Worm (Caenorhabditis elegans) whole organism, L4 larva: ENCODE results near the gene C16C10.8.

ENCODE experiments used
- D1046.2 ChIP-seq: fragments of 200-800 bp; sonication (Bioruptor generic); IDR thresholded peaks from 2 replicates; pipeline ENCODE4 v1.3.6; 2022; ENCODE audit warnings: missing genetic modification characterization, missing compliant biosample characterization
- F10B5.3 ChIP-seq: sonication (generic microtip); optimal IDR thresholded peaks from 2 replicates; lab custom pipeline; 2016; ENCODE audit warnings: mild to moderate bottlenecking, missing genetic modification characterization, missing compliant biosample characterization
- F26F4.8 ChIP-seq: fragments of 200-800 bp; sonication (Bioruptor generic); conservative IDR thresholded peaks from 2 replicates; pipeline ENCODE4 v1.3.6; 2022; ENCODE audit warnings: missing genetic modification characterization, missing compliant biosample characterization
- F49E8.2 ChIP-seq: sonication (generic microtip); optimal IDR thresholded peaks from 2 replicates; lab custom pipeline; 2016; ENCODE audit warnings: missing compliant biosample characterization, mild to moderate bottlenecking, missing genetic modification characterization, borderline replicate concordance
- T26A8.4 ChIP-seq: fragments of 200-800 bp; sonication (Bioruptor generic); IDR thresholded peaks from 2 replicates; pipeline ENCODE4 v1.3.6; 2022; ENCODE audit warnings: missing genetic modification characterization, missing compliant biosample characterization
- Y105C5A.15 ChIP-seq: fragments of 200-800 bp; sonication (Bioruptor generic); IDR thresholded peaks from 2 replicates; pipeline ENCODE4 v1.3.6; 2022; ENCODE audit warnings: missing genetic modification characterization, missing compliant biosample characterization
- Y48G9A.11 ChIP-seq: fragments of 200-800 bp; sonication (Bioruptor generic); IDR thresholded peaks from 2 replicates; pipeline ENCODE4 v1.3.6; 2022; ENCODE audit warnings: missing genetic modification reagents, missing genetic modification characterization, missing compliant biosample characterization
- ZK546.5 ChIP-seq, 2 experiments: sonication (generic microtip); optimal IDR thresholded peaks; 2 replicates each; lab custom pipeline; 2017; ENCODE audit warnings: missing biosample characterization in 2 of 2, missing genetic modification characterization in 2 of 2
- aha-1 ChIP-seq: fragments of 150-350 bp; peaks from one replicate; lab custom pipeline; 2014; ENCODE audit warnings: missing biosample characterization, missing genetic modification characterization
- aly-2 ChIP-seq: sonication (generic microtip); optimal IDR thresholded peaks from 2 replicates; lab custom pipeline; 2018; ENCODE audit warnings: missing biosample characterization, missing genetic modification characterization
- ama-1 ChIP-seq: fragments of 150-350 bp; optimal IDR thresholded peaks from 2 replicates; lab custom pipeline; 2014; ENCODE audit warnings: inconsistent platforms, mixed read lengths
- ceh-20 ChIP-seq: fragments of 200-800 bp; sonication (Bioruptor generic); IDR thresholded peaks from 2 replicates; pipeline ENCODE4 v1.3.6; 2022; ENCODE audit warnings: missing genetic modification reagents, missing genetic modification characterization, missing compliant biosample characterization
- ceh-44 ChIP-seq: fragments of 200-800 bp; sonication (Bioruptor generic); IDR thresholded peaks from 2 replicates; pipeline ENCODE4 v1.3.6; 2022; ENCODE audit warnings: missing genetic modification reagents, missing genetic modification characterization, missing compliant biosample characterization
- ceh-62 ChIP-seq: sonication (generic microtip); optimal IDR thresholded peaks from 2 replicates; lab custom pipeline; 2017; ENCODE audit warnings: missing biosample characterization, missing genetic modification characterization
- daf-12 ChIP-seq: fragments of 150-350 bp; optimal IDR thresholded peaks from 2 replicates; lab custom pipeline; 2014; ENCODE audit warnings: missing biosample characterization, missing genetic modification reagents, missing genetic modification characterization
- daf-19 ChIP-seq: fragments of 200-800 bp; sonication (Bioruptor generic); conservative IDR thresholded peaks from 2 replicates; pipeline ENCODE4 v1.3.6; 2022; ENCODE audit warnings: missing genetic modification characterization, missing compliant biosample characterization
- daf-8 ChIP-seq: fragments of 200-800 bp; sonication (Bioruptor generic); IDR thresholded peaks from 2 replicates; pipeline ENCODE4 v1.3.6; 2022; ENCODE audit warnings: missing genetic modification characterization, missing compliant biosample characterization
- dmd-8 ChIP-seq: fragments of 200-800 bp; sonication (Bioruptor generic); IDR thresholded peaks from 2 replicates; pipeline ENCODE4 v1.3.6; 2022; ENCODE audit warnings: missing genetic modification characterization, missing compliant biosample characterization
- dmd-9 ChIP-seq: fragments of 200-800 bp; sonication (Bioruptor generic); IDR thresholded peaks from 2 replicates; pipeline ENCODE4 v1.3.6; 2022; ENCODE audit warnings: missing genetic modification reagents, missing genetic modification characterization, missing compliant biosample characterization
- dpl-1 ChIP-seq: fragments of 150-350 bp; optimal IDR thresholded peaks from 2 replicates; lab custom pipeline; 2014; ENCODE audit warnings: missing biosample characterization, missing genetic modification reagents, missing genetic modification characterization
- duxl-1 ChIP-seq: sonication (generic microtip); optimal IDR thresholded peaks from 2 replicates; lab custom pipeline; 2016; ENCODE audit warnings: mild to moderate bottlenecking, missing genetic modification characterization, moderate library complexity, missing compliant biosample characterization; ENCODE audit not compliant: poor library complexity
- gei-8 ChIP-seq: fragments of 200-800 bp; sonication (Bioruptor generic); optimal IDR thresholded peaks from 2 replicates; lab custom pipeline; 2018; ENCODE audit warnings: mild to moderate bottlenecking, missing genetic modification characterization, missing compliant biosample characterization
- hlh-11 ChIP-seq: fragments of 200-800 bp; sonication (Bioruptor generic); optimal IDR thresholded peaks from 2 replicates; lab custom pipeline; 2018; ENCODE audit warnings: mild to moderate bottlenecking, missing genetic modification characterization, missing compliant biosample characterization
- hlh-30 ChIP-seq: sonication (generic microtip); optimal IDR thresholded peaks from 2 replicates; lab custom pipeline; 2017; ENCODE audit warnings: antibody characterized with exemption, mild to moderate bottlenecking, missing genetic modification characterization, missing compliant biosample characterization; ENCODE audit not compliant: insufficient read depth
- hmg-1.1 ChIP-seq: fragments of 200-800 bp; sonication (Bioruptor generic); IDR thresholded peaks from 2 replicates; pipeline ENCODE4 v1.3.6; 2022; ENCODE audit warnings: missing genetic modification reagents, missing genetic modification characterization, missing compliant biosample characterization
- lim-7 ChIP-seq: fragments of 200-800 bp; sonication (Bioruptor generic); IDR thresholded peaks from 2 replicates; pipeline ENCODE4 v1.3.6; 2022; ENCODE audit warnings: missing genetic modification characterization, missing compliant biosample characterization
- lin-1 ChIP-seq: fragments of 200-800 bp; sonication (Bioruptor generic); IDR thresholded peaks from 2 replicates; pipeline ENCODE4 v1.3.6; 2022; ENCODE audit warnings: missing genetic modification reagents, missing genetic modification characterization, missing compliant biosample characterization
- lin-13 ChIP-seq: fragments of 150-350 bp; optimal IDR thresholded peaks from 2 replicates; lab custom pipeline; 2014; ENCODE audit warnings: missing biosample characterization, missing genetic modification reagents, missing genetic modification characterization
- lin-39 ChIP-seq: fragments of 150-350 bp; optimal IDR thresholded peaks from 2 replicates; lab custom pipeline; 2014; ENCODE audit warnings: missing biosample characterization, missing genetic modification reagents, missing genetic modification characterization
- madf-5 ChIP-seq, 2 experiments: fragments of 200-800 bp; sonication (Bioruptor generic); IDR thresholded peaks; 2 replicates each; pipeline ENCODE4 v1.3.6; 2022; ENCODE audit warnings: missing compliant biosample characterization in 2 of 2, missing genetic modification characterization in 2 of 2
- madf-9 ChIP-seq: fragments of 200-800 bp; sonication (Bioruptor generic); conservative IDR thresholded peaks from 2 replicates; pipeline ENCODE4 v1.3.6; 2022; ENCODE audit warnings: missing genetic modification reagents, missing genetic modification characterization, missing compliant biosample characterization
- mep-1 ChIP-seq: fragments of 150-350 bp; sonication (generic microtip); optimal IDR thresholded peaks from 3 replicates; lab custom pipeline; 2014; ENCODE audit warnings: missing biosample characterization, missing genetic modification characterization
- mxl-2 ChIP-seq: fragments of 200-800 bp; sonication (Bioruptor generic); conservative IDR thresholded peaks from 2 replicates; pipeline ENCODE4 v1.3.6; 2022; ENCODE audit warnings: missing genetic modification reagents, missing genetic modification characterization, missing compliant biosample characterization
- mxl-3 ChIP-seq: fragments of 200-800 bp; sonication (Bioruptor generic); optimal IDR thresholded peaks from 2 replicates; lab custom pipeline; 2018; ENCODE audit warnings: mild to moderate bottlenecking, missing genetic modification characterization, missing compliant biosample characterization
- nhr-237 ChIP-seq: sonication (generic microtip); optimal IDR thresholded peaks from 2 replicates; lab custom pipeline; 2017; ENCODE audit warnings: missing biosample characterization, missing genetic modification characterization
- nhr-25 ChIP-seq: sonication (generic microtip); optimal IDR thresholded peaks from 2 replicates; lab custom pipeline; 2017; ENCODE audit warnings: missing genetic modification characterization, mild to moderate bottlenecking, missing compliant biosample characterization, antibody characterized with exemption, moderate library complexity, borderline replicate concordance; ENCODE audit not compliant: insufficient read depth
- nhr-41 ChIP-seq: fragments of 200-800 bp; sonication (Bioruptor generic); IDR thresholded peaks from 2 replicates; pipeline ENCODE4 v1.3.6; 2022; ENCODE audit warnings: missing genetic modification reagents, missing genetic modification characterization, missing compliant biosample characterization
- nhr-77 ChIP-seq: fragments of 150-350 bp; optimal IDR thresholded peaks from 2 replicates; lab custom pipeline; 2014; ENCODE audit warnings: missing biosample characterization, missing genetic modification characterization
- pha-4 ChIP-seq, 2 experiments: fragments of 150-350 bp in 1 of 2; fragments of 200-800 bp in 1 of 2; sonication (Bioruptor generic) in 1 of 2; IDR thresholded peaks in 1 of 2; optimal IDR thresholded peaks in 1 of 2; 2 replicates each; pipeline versions ENCODE4 v1.3.6 to Lab custom; 2014 to 2022; ENCODE audit warnings: missing genetic modification characterization in 2 of 2, missing genetic modification reagents in 2 of 2, missing biosample characterization in 1 of 2, missing compliant biosample characterization in 1 of 2
- php-3 ChIP-seq: fragments of 200-800 bp; sonication (Bioruptor generic); IDR thresholded peaks from 2 replicates; pipeline ENCODE4 v1.3.6; 2022; ENCODE audit warnings: missing genetic modification reagents, missing genetic modification characterization, missing compliant biosample characterization
- pqm-1 ChIP-seq: sonication (generic microtip); optimal IDR thresholded peaks from 2 replicates; lab custom pipeline; 2017; ENCODE audit warnings: missing biosample characterization, missing genetic modification characterization
- rbr-2 ChIP-seq: sonication (generic microtip); optimal IDR thresholded peaks from 2 replicates; lab custom pipeline; 2016; ENCODE audit warnings: missing genotype, missing genetic modification characterization, missing compliant biosample characterization
- saeg-2 ChIP-seq: fragments of 200-800 bp; sonication (Bioruptor generic); IDR thresholded peaks from 2 replicates; pipeline ENCODE4 v1.3.6; 2022; ENCODE audit warnings: missing genetic modification reagents, missing genetic modification characterization, missing compliant biosample characterization
- set-16 ChIP-seq: fragments of 200-800 bp; sonication (Bioruptor generic); IDR thresholded peaks from 2 replicates; pipeline ENCODE4 v1.3.6; 2022; ENCODE audit warnings: missing genetic modification reagents, missing genetic modification characterization, missing compliant biosample characterization
- skn-1 ChIP-seq: fragments of 150-350 bp; optimal IDR thresholded peaks from 2 replicates; lab custom pipeline; 2014; ENCODE audit warnings: missing biosample characterization, missing genetic modification characterization
- snpc-1.2 ChIP-seq: fragments of 200-800 bp; sonication (Bioruptor generic); IDR thresholded peaks from 2 replicates; pipeline ENCODE4 v1.3.6; 2022; ENCODE audit warnings: missing genetic modification reagents, missing genetic modification characterization, missing compliant biosample characterization
- tag-97 ChIP-seq: fragments of 200-800 bp; sonication (Bioruptor generic); IDR thresholded peaks from 2 replicates; pipeline ENCODE4 v1.3.6; 2022; ENCODE audit warnings: missing genetic modification characterization, missing compliant biosample characterization
- unc-39 ChIP-seq: sonication (generic microtip); optimal IDR thresholded peaks from 2 replicates; lab custom pipeline; 2017; ENCODE audit warnings: missing biosample characterization, missing genetic modification characterization
- zag-1 ChIP-seq: fragments of 150-350 bp; optimal IDR thresholded peaks from 2 replicates; lab custom pipeline; 2014; ENCODE audit warnings: missing biosample characterization, missing genetic modification characterization
- zfp-2 ChIP-seq: sonication (generic microtip); optimal IDR thresholded peaks from 2 replicates; lab custom pipeline; 2016; ENCODE audit warnings: mild to moderate bottlenecking, missing genetic modification characterization, missing compliant biosample characterization
- zfp-3 ChIP-seq: fragments of 200-800 bp; sonication (Bioruptor generic); conservative IDR thresholded peaks from 2 replicates; pipeline ENCODE4 v1.3.6; 2022; ENCODE audit warnings: missing genetic modification reagents, missing genetic modification characterization, missing compliant biosample characterization
- zip-2 ChIP-seq: fragments of 150-350 bp; optimal IDR thresholded peaks from 2 replicates; lab custom pipeline; 2014; ENCODE audit warnings: missing biosample characterization, missing genetic modification characterization

Gene C16C10.8

DNA sequence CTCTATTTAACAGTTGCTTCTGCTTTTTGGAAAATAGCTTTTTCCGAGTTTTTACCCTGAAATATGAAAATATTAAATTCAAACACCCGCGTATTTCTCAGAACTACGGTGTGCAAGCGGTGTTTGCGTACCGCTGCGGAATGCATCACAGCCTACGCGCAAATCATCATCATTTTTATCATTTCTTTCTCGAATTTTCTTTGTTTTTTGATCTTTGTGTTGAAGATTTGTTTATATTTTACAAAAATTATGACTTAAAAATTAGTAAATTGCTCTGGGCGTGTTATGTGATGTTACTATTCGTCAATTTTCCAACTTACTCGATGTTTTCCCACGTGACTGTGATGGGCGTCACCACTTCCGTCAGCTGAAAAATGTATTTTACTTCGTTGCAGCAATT is 13.1 kb downstream of the C16C10.8 start (continued):
- TF ChIP-seq duxl-1 (tag; lab: Kevin White, UChicago), result no peak
- TF ChIP-seq mxl-3 (GFP tag; lab: Kevin White, UChicago), result no peak
- TF ChIP-seq madf-9 (GFP tag; lab: Robert Waterston, UW), result no peak
- no peak for TF ChIP-seq lin-39 (tag; lab: Kevin White, UChicago)
- TF ChIP-seq nhr-237 (tag; lab: Kevin White, UChicago), result no peak
- no peak for TF ChIP-seq daf-8 (GFP tag; lab: Robert Waterston, UW)
- peak; percentile 69 for TF ChIP-seq mep-1 (tag; lab: Kevin White, UChicago)
- no peak for TF ChIP-seq skn-1
- no peak for TF ChIP-seq T26A8.4
- TF ChIP-seq ceh-62 (tag; lab: Kevin White, UChicago), result no peak
- TF ChIP-seq hlh-11 (tag; lab: Kevin White, UChicago), result peak; percentile 79
- no peak for TF ChIP-seq Y48G9A.11 (GFP tag; lab: Robert Waterston, UW)
- TF ChIP-seq saeg-2, result no peak
- TF ChIP-seq nhr-77 (tag; lab: Kevin White, UChicago), result peak; percentile 47
- TF ChIP-seq aly-2 (tag; lab: Kevin White, UChicago), result no peak
- no peak for TF ChIP-seq dmd-8
- TF ChIP-seq hmg-1.1 (GFP tag; lab: Robert Waterston, UW), result peak; percentile 51; the same call in 1 of the 2 replicates
- no peak for TF ChIP-seq gei-8 (GFP tag; lab: Kevin White, UChicago)
- no peak for TF ChIP-seq zag-1 (tag; lab: Kevin White, UChicago)
- no peak for TF ChIP-seq lim-7 (GFP tag; lab: Robert Waterston, UW)
- no peak for TF ChIP-seq zfp-2 (tag; lab: Kevin White, UChicago)
- no peak for TF ChIP-seq zfp-3 (GFP tag; lab: Robert Waterston, UW)
- peak; percentile 5 for TF ChIP-seq rbr-2 (tag; lab: Kevin White, UChicago)
- TF ChIP-seq snpc-1.2 (GFP tag; lab: Robert Waterston, UW), result no peak
- no peak for TF ChIP-seq nhr-25 (tag; lab: Kevin White, UChicago)
- peak; percentile 97 for TF ChIP-seq dpl-1 (GFP tag; lab: Kevin White, UChicago)
- TF ChIP-seq lin-1 (GFP tag; lab: Robert Waterston, UW), result no peak
- TF ChIP-seq lin-13 (GFP tag; lab: Kevin White, UChicago), result peak; percentile 4
- no peak for TF ChIP-seq php-3
- TF ChIP-seq Y105C5A.15 (GFP tag; lab: Robert Waterston, UW), result no peak
- TF ChIP-seq hlh-30 (tag; lab: Kevin White, UChicago), result peak; percentile 85
- TF ChIP-seq ZK546.5 (tag; optimal IDR thresholded peaks at IDR 0.05; lab: Kevin White, UChicago), result no peak
- no peak; the same call in 1 of the 2 replicates for TF ChIP-seq pha-4 (GFP tag; IDR thresholded peaks at IDR 0.05; lab: Robert Waterston, UW)
- TF ChIP-seq pha-4 (tag; optimal IDR thresholded peaks at IDR 0.05; lab: Kevin White, UChicago), result peak; percentile 48
- TF ChIP-seq F26F4.8 (GFP tag; lab: Robert Waterston, UW), result no peak
- TF ChIP-seq daf-12 (tag; lab: Kevin White, UChicago), result no peak
- TF ChIP-seq daf-19 (GFP tag; lab: Robert Waterston, UW), result no peak
- no peak for TF ChIP-seq set-16 (GFP tag; lab: Robert Waterston, UW)
- TF ChIP-seq mxl-2 (GFP tag; lab: Robert Waterston, UW), result no peak
- peak; percentile 15 for TF ChIP-seq zip-2 (tag; lab: Kevin White, UChicago)
- no peak for TF ChIP-seq unc-39 (tag; lab: Kevin White, UChicago)
- no peak for TF ChIP-seq ceh-44 (GFP tag; lab: Robert Waterston, UW)
- TF ChIP-seq pqm-1, result no peak
- no peak for TF ChIP-seq nhr-41
- TF ChIP-seq ceh-20 (GFP tag; lab: Robert Waterston, UW), result no peak
- no peak for TF ChIP-seq dmd-9 (GFP tag; lab: Robert Waterston, UW)
- no peak for TF ChIP-seq madf-5 (GFP tag; IDR thresholded peaks at IDR 0.05; lab: Robert Waterston, UW)
- TF ChIP-seq aha-1, result no peak
- peak; percentile 35 for TF ChIP-seq ama-1 (lab: Kevin White, UChicago)
- TF ChIP-seq F49E8.2, result no peak
- TF ChIP-seq F10B5.3 (tag; lab: Kevin White, UChicago), result no peak
- no peak for TF ChIP-seq D1046.2 (GFP tag; lab: Robert Waterston, UW)
- no peak for TF ChIP-seq tag-97 (GFP tag; lab: Robert Waterston, UW)
